Fruit fly (Drosophila melanogaster) whole organism, prepupa: ENCODE data around the gene CG7099.

Experiments
- Blimp-1 ChIP-seq: fragments of 200-800 bp; sonication (Bioruptor generic); optimal IDR thresholded peaks from 3 replicates; lab custom pipeline; 2017; ENCODE audit warnings: missing biosample characterization, missing genetic modification characterization, mild to moderate bottlenecking, moderate library complexity, missing genetic modification reagents
- CG10631 ChIP-seq: fragments of 200-800 bp; sonication (Bioruptor generic); optimal IDR thresholded peaks from 2 replicates; lab custom pipeline; 2016; ENCODE audit warnings: missing biosample characterization, missing genetic modification characterization
- CG11762 ChIP-seq: fragments of 200-800 bp; sonication (Bioruptor generic); optimal IDR thresholded peaks from 3 replicates; lab custom pipeline; 2016; ENCODE audit warnings: missing biosample characterization, missing genetic modification characterization; ENCODE audit not compliant: insufficient read depth
- CG11902 ChIP-seq: fragments of 200-800 bp; sonication (Bioruptor generic); optimal IDR thresholded peaks from 3 replicates; lab custom pipeline; 2016; ENCODE audit warnings: missing biosample characterization, missing genetic modification characterization
- CG1621 ChIP-seq: fragments of 200-800 bp; sonication (Bioruptor generic); optimal IDR thresholded peaks from 3 replicates; lab custom pipeline; 2018; ENCODE audit warnings: missing biosample characterization, mild to moderate bottlenecking, missing genetic modification characterization
- CG3032 ChIP-seq: fragments of 200-800 bp; optimal IDR thresholded peaks from 2 replicates; lab custom pipeline; 2019; ENCODE audit warnings: missing biosample characterization, mild to moderate bottlenecking, missing genetic modification characterization, moderate library complexity
- CG31627 ChIP-seq: fragments of 200-800 bp; sonication (Bioruptor generic); optimal IDR thresholded peaks from 3 replicates; lab custom pipeline; 2016; ENCODE audit warnings: missing biosample characterization, missing genetic modification characterization
- CG34406 ChIP-seq: fragments of 200-800 bp; sonication (Bioruptor generic); optimal IDR thresholded peaks from 3 replicates; lab custom pipeline; 2016; ENCODE audit warnings: missing biosample characterization, missing genetic modification characterization
- CG4318 ChIP-seq: fragments of 200-800 bp; sonication (Bioruptor generic); optimal IDR thresholded peaks from 3 replicates; lab custom pipeline; 2017; ENCODE audit warnings: missing biosample characterization, mild to moderate bottlenecking, missing genetic modification characterization
- CG6163 ChIP-seq: fragments of 200-800 bp; sonication (Bioruptor generic); IDR thresholded peaks from 3 replicates; pipeline ENCODE4 v1.3.6; 2022; ENCODE audit warnings: missing biosample characterization, missing genetic modification characterization
- CG6276 ChIP-seq: fragments of 200-800 bp; sonication (Bioruptor generic); optimal IDR thresholded peaks from 2 replicates; lab custom pipeline; 2017; ENCODE audit warnings: missing biosample characterization, mild to moderate bottlenecking, missing genetic modification characterization
- CG6792 ChIP-seq: fragments of 200-800 bp; sonication (Bioruptor generic); optimal IDR thresholded peaks from 3 replicates; lab custom pipeline; 2016; ENCODE audit warnings: missing biosample characterization, missing genetic modification characterization
- CG6808 ChIP-seq: fragments of 200-800 bp; sonication (Bioruptor generic); optimal IDR thresholded peaks from 3 replicates; lab custom pipeline; 2017; ENCODE audit warnings: missing biosample characterization, missing genetic modification characterization, mild to moderate bottlenecking, moderate library complexity, missing genetic modification reagents
- CG6854 ChIP-seq: fragments of 200-800 bp; sonication (Bioruptor generic); optimal IDR thresholded peaks from 2 replicates; lab custom pipeline; 2017; ENCODE audit warnings: missing biosample characterization, mild to moderate bottlenecking, missing genetic modification characterization
- CG7368 ChIP-seq: fragments of 200-800 bp; sonication (Bioruptor generic); optimal IDR thresholded peaks from 3 replicates; lab custom pipeline; 2016; ENCODE audit warnings: missing biosample characterization, missing genetic modification characterization
- CG8119 ChIP-seq: fragments of 200-800 bp; sonication (Bioruptor generic); IDR thresholded peaks from 3 replicates; pipeline ENCODE4 v1.3.6; 2022; ENCODE audit warnings: missing biosample characterization, missing genetic modification characterization
- CG9139 ChIP-seq: fragments of 200-800 bp; sonication (Bioruptor generic); optimal IDR thresholded peaks from 3 replicates; lab custom pipeline; 2017; ENCODE audit warnings: missing biosample characterization, mild to moderate bottlenecking, missing genetic modification characterization
- Eip75B ChIP-seq: fragments of 200-800 bp; sonication (Bioruptor generic); optimal IDR thresholded peaks from 3 replicates; lab custom pipeline; 2016; ENCODE audit warnings: missing biosample characterization, missing genetic modification characterization
- Eip78C ChIP-seq: fragments of 200-800 bp; sonication (Bioruptor generic); peaks from one replicate; lab custom pipeline; 2016; ENCODE audit warnings: missing biosample characterization, missing genetic modification characterization
- Eip93F ChIP-seq: fragments of 200-800 bp; sonication (Bioruptor generic); optimal IDR thresholded peaks from 2 replicates; lab custom pipeline; 2016; ENCODE audit warnings: missing biosample characterization, mild to moderate bottlenecking, missing genetic modification characterization
- Ets21C ChIP-seq: fragments of 200-800 bp; sonication (Bioruptor generic); optimal IDR thresholded peaks from 3 replicates; lab custom pipeline; 2016; ENCODE audit warnings: missing biosample characterization, missing genetic modification characterization
- Ets96B ChIP-seq: fragments of 200-800 bp; optimal IDR thresholded peaks from 2 replicates; lab custom pipeline; 2019; ENCODE audit warnings: missing biosample characterization, mild to moderate bottlenecking, missing genetic modification characterization, moderate library complexity
- Gug ChIP-seq: fragments of 200-800 bp; sonication (Bioruptor generic); IDR thresholded peaks from 2 replicates; pipeline ENCODE4 v1.3.6; 2022; ENCODE audit warnings: missing biosample characterization, missing genetic modification characterization
- Hr38 ChIP-seq: sonication (Bioruptor generic); optimal IDR thresholded peaks from 2 replicates; lab custom pipeline; 2016; ENCODE audit warnings: missing biosample characterization, missing genetic modification characterization
- Hr4 ChIP-seq: fragments of 200-800 bp; sonication (Bioruptor generic); optimal IDR thresholded peaks from 3 replicates; lab custom pipeline; 2016; ENCODE audit warnings: missing biosample characterization, missing genetic modification characterization
- Met ChIP-seq: fragments of 200-800 bp; sonication (Bioruptor generic); optimal IDR thresholded peaks from 3 replicates; lab custom pipeline; 2016; ENCODE audit warnings: missing biosample characterization, missing genetic modification characterization
- Smox ChIP-seq: fragments of 200-800 bp; sonication (Bioruptor generic); optimal IDR thresholded peaks from 3 replicates; lab custom pipeline; 2016; ENCODE audit warnings: missing biosample characterization, missing genetic modification characterization
- Sox102F ChIP-seq: fragments of 200-800 bp; sonication (Bioruptor generic); optimal IDR thresholded peaks from 2 replicates; lab custom pipeline; 2016; ENCODE audit warnings: missing biosample characterization, mild to moderate bottlenecking, missing genetic modification characterization
- Sox14 ChIP-seq: fragments of 200-800 bp; sonication (Bioruptor generic); optimal IDR thresholded peaks from 3 replicates; lab custom pipeline; 2016; ENCODE audit warnings: missing biosample characterization, missing genetic modification characterization
- Sox15 ChIP-seq: fragments of 200-800 bp; sonication (Bioruptor generic); optimal IDR thresholded peaks from 3 replicates; lab custom pipeline; 2016; ENCODE audit warnings: missing biosample characterization, missing genetic modification characterization
- achi ChIP-seq: fragments of 200-800 bp; sonication (Bioruptor generic); optimal IDR thresholded peaks from 3 replicates; lab custom pipeline; 2016; ENCODE audit warnings: missing biosample characterization, missing genetic modification characterization
- acj6 ChIP-seq: fragments of 200-800 bp; sonication (Bioruptor generic); optimal IDR thresholded peaks from 3 replicates; lab custom pipeline; 2016; ENCODE audit warnings: missing biosample characterization, missing genetic modification characterization
- cyc ChIP-seq: fragments of 200-800 bp; sonication (Bioruptor generic); optimal IDR thresholded peaks from 3 replicates; lab custom pipeline; 2016; ENCODE audit warnings: missing biosample characterization, missing genetic modification characterization
- dac ChIP-seq: fragments of 200-800 bp; sonication (Bioruptor generic); optimal IDR thresholded peaks from 2 replicates; lab custom pipeline; 2017; ENCODE audit warnings: missing biosample characterization, mild to moderate bottlenecking, missing genetic modification characterization
- eg ChIP-seq: fragments of 200-800 bp; sonication (Bioruptor generic); IDR thresholded peaks from 3 replicates; pipeline ENCODE4 v1.3.6; 2022; ENCODE audit warnings: missing biosample characterization, missing genetic modification characterization
- esn ChIP-seq: fragments of 200-800 bp; sonication (Bioruptor generic); optimal IDR thresholded peaks from 2 replicates; lab custom pipeline; 2016; ENCODE audit warnings: missing biosample characterization, mild to moderate bottlenecking, missing genetic modification characterization, moderate library complexity
- fd59A ChIP-seq: fragments of 200-800 bp; sonication (Bioruptor generic); optimal IDR thresholded peaks from 2 replicates; lab custom pipeline; 2017; ENCODE audit warnings: missing biosample characterization, mild to moderate bottlenecking, missing genetic modification characterization, missing genetic modification reagents
- fkh ChIP-seq: fragments of 200-800 bp; sonication (Bioruptor generic); optimal IDR thresholded peaks from 3 replicates; lab custom pipeline; 2017; ENCODE audit warnings: missing biosample characterization, mild to moderate bottlenecking, missing genetic modification characterization, moderate library complexity
- lz ChIP-seq: fragments of 200-800 bp; sonication (Bioruptor generic); optimal IDR thresholded peaks from 3 replicates; lab custom pipeline; 2016; ENCODE audit warnings: missing biosample characterization, missing genetic modification characterization
- net ChIP-seq: fragments of 200-800 bp; sonication (Bioruptor generic); optimal IDR thresholded peaks from 3 replicates; lab custom pipeline; 2016; ENCODE audit warnings: missing biosample characterization, missing genetic modification characterization
- pdm3 ChIP-seq: fragments of 200-800 bp; sonication (Bioruptor generic); optimal IDR thresholded peaks from 3 replicates; lab custom pipeline; 2016; ENCODE audit warnings: missing biosample characterization, missing genetic modification characterization
- salr ChIP-seq, 2 experiments: fragments of 200-800 bp; sonication (Bioruptor generic); optimal IDR thresholded peaks; 3 replicates each; lab custom pipeline; 2016 to 2018; ENCODE audit warnings: missing biosample characterization in 2 of 2, missing genetic modification characterization in 2 of 2, mild to moderate bottlenecking in 1 of 2
- spab ChIP-seq: fragments of 200-800 bp; sonication (Bioruptor generic); optimal IDR thresholded peaks from 2 replicates; lab custom pipeline; 2017; ENCODE audit warnings: missing biosample characterization, mild to moderate bottlenecking, missing genetic modification characterization, missing genetic modification reagents
- ss ChIP-seq, 2 experiments: fragments of 200-800 bp; sonication (Bioruptor generic); optimal IDR thresholded peaks; 2 replicates in 1 of 2; 3 replicates in 1 of 2; lab custom pipeline; 2017 to 2018; ENCODE audit warnings: mild to moderate bottlenecking in 2 of 2, missing biosample characterization in 2 of 2, missing genetic modification characterization in 2 of 2, moderate library complexity in 1 of 2
- svp ChIP-seq: fragments of 200-800 bp; sonication (Bioruptor generic); peaks from one replicate; lab custom pipeline; 2016; ENCODE audit warnings: missing biosample characterization, missing genetic modification characterization
- vri ChIP-seq: fragments of 200-800 bp; sonication (Bioruptor generic); optimal IDR thresholded peaks from 3 replicates; lab custom pipeline; 2016; ENCODE audit warnings: missing biosample characterization, mild to moderate bottlenecking, missing genetic modification characterization

The CG7099 gene

DNA sequence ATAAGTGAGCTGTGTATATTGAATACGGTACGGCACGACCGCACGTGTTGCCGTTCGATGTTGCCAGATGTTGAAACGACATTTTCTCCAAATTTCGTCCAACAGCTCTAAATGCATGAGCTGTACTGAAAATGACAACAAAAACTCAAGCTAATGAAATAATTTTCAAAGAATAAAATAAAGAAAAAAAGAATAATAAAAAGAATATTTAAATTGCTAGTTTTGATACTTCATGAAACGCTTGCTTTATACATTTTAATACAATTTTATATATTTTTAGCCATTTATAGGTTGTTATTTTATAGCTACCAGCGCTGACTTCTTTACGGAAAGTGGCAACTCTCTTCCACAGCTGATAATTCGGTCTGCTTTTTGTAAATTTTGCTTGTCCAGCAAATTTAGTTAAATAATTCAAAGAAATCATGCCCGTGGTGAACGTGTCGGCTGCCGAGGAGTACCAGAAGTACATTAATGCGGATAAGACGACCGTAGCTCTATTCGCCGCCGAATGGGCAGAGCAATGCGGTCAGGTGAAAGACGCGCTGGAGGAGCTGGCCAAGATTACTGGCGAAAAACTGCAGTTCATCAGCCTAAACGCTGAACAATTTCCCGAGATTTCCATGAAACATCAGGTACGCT is 21.1 kb upstream of the CG7099 start, which contains the start of the genes Nnp-1 and Grx3 (continued):
- TF ChIP-seq CG4318 (GFP tag; lab: Kevin White, UChicago) (no peak), pdm3 (GFP tag; lab: Kevin White, UChicago) (no peak), Sox15 (GFP tag; lab: Kevin White, UChicago) (peak; percentile 20), Ets21C (GFP tag; lab: Kevin White, UChicago) (peak; percentile 20), vri (GFP tag; lab: Kevin White, UChicago) (no peak), Met (GFP tag; lab: Kevin White, UChicago) (no peak), CG34406 (GFP tag; lab: Kevin White, UChicago) (peak; percentile 43), salr (GFP tag; optimal IDR thresholded peaks at IDR 0.05; lab: Kevin White, UChicago) (no peak)

DNA sequence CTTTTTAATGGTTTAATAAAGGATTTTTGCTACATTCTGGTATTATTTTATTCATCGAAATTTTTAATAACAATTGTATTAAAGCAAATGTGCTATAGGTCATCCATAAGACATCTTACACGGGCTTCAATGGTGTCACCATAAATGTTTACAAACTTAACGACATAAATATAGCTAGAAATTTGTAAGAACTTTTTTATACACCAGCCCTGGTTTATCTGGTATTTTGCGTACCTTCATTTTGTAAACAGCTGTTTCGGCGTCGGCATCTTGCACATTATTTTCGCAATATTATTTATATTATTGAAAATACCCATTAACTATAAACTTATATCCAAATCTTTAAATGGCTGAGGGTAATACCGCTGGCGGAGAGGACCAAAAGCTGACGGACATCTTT is 20.0 kb upstream of the CG7099 start, which contains the start of gene Tap42:
Gene Tap42 (plus strand): TSS at position 240 of the 400 bp plus-strand sequence.
- TF ChIP-seq Smox (GFP tag; lab: Kevin White, UChicago) (peak; percentile 37), acj6 (GFP tag; lab: Kevin White, UChicago) (peak; percentile 24), CG6792 (GFP tag; lab: Kevin White, UChicago) (no peak), svp (no peak), lz (GFP tag; lab: Kevin White, UChicago) (peak; percentile 5), Ets96B (no peak), CG6276 (GFP tag; lab: Kevin White, UChicago) (no peak), Eip93F (peak; percentile 34), CG1621 (no peak), esn (GFP tag; lab: Kevin White, UChicago) (peak; percentile 45), CG6163 (GFP tag; lab: Robert Waterston, UW) (no peak), CG3032 (tag; lab: Kevin White, UChicago) (peak; percentile 3), CG6854 (GFP tag; lab: Kevin White, UChicago) (no peak), CG11902 (GFP tag; lab: Kevin White, UChicago) (no peak), cyc (peak; percentile 9), pdm3 (GFP tag; lab: Kevin White, UChicago) (peak; percentile 25), dac (no peak), Eip78C (peak; percentile 79), CG8119 (GFP tag; lab: Robert Waterston, UW) (no peak), CG9139 (no peak), Hr4 (GFP tag; lab: Kevin White, UChicago) (peak; percentile 25)
- TF ChIP-seq, all 60 proteins: peak for 10

DNA sequence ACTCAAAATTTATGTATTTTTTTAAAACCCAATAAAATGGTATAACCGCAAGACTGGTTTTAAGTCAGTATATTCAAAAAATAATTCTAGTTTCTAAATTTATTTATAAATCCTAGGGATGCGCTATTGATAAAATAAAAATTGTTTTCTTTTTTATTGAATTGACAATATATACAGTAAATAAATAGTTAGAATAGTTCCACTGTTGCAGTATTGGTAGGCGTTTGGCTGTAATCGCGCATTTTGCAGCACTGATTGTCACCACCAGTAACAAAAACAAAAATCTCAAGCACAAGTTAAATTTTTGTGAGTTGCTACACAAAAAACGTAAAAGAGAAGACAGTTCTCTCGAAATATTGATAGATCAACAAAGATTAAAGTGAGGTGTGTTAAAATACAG is 18.4 kb upstream of the CG7099 start, which contains the start of gene CG31855:
Gene CG31855 (plus strand): TSS at position 265 of the 400 bp plus-strand sequence.
- TF ChIP-seq Ets96B (peak; percentile 62), CG11902 (GFP tag; lab: Kevin White, UChicago) (peak; percentile 52), Hr38 (GFP tag; lab: Kevin White, UChicago) (no peak), Gug (0 out of 2 replicates have a peak, but pooled peaks have one; percentile 27), CG34406 (GFP tag; lab: Kevin White, UChicago) (peak; percentile 70), svp (peak; percentile 90), Eip93F (peak; percentile 58), dac (peak; percentile 32), esn (GFP tag; lab: Kevin White, UChicago) (peak; percentile 91), CG11762 (GFP tag; lab: Kevin White, UChicago) (peak; percentile 59), Eip75B (GFP tag; lab: Kevin White, UChicago) (peak; percentile 77), CG10631 (GFP tag; lab: Kevin White, UChicago) (peak; percentile 71), CG6808 (GFP tag; lab: Kevin White, UChicago) (peak; percentile 64), Blimp-1 (GFP tag; lab: Kevin White, UChicago) (peak; percentile 43), eg (GFP tag; lab: Robert Waterston, UW) (peak; percentile 80), fkh (GFP tag; lab: Kevin White, UChicago) (no peak), CG7368 (GFP tag; lab: Kevin White, UChicago) (peak; percentile 73), achi (GFP tag; lab: Kevin White, UChicago) (peak; percentile 83), cyc (peak; percentile 84), acj6 (GFP tag; lab: Kevin White, UChicago) (peak; percentile 83), fd59A (peak; percentile 27), Sox102F (peak; percentile 87), ss (GFP tag; optimal IDR thresholded peaks at IDR 0.05; lab: Kevin White, UChicago) (peak in 1 of 2 experiments; percentile 77), spab (GFP tag; lab: Kevin White, UChicago) (peak; percentile 50), CG31627 (GFP tag; lab: Kevin White, UChicago) (peak; percentile 79), CG6163 (GFP tag; lab: Robert Waterston, UW) (peak; percentile 62; the same call in 2 of the 3 replicates), net (GFP tag; lab: Kevin White, UChicago) (peak; percentile 76), Sox14 (GFP tag; lab: Kevin White, UChicago) (peak; percentile 85)
